Fruit fly (Drosophila melanogaster) Kc167 (cell line): ENCODE results near the gene Mesh1.

Source experiments
- Myc ChIP-seq: fragments of >200 bp; optimal IDR thresholded peaks from 2 replicates; lab custom pipeline; 2017; ENCODE audit warnings: missing external identifiers
- Sin3A ChIP-seq: fragments of >200 bp; optimal IDR thresholded peaks from 2 replicates; lab custom pipeline; 2018; ENCODE audit warnings: missing external identifiers
- h ChIP-seq: fragments of >200 bp; optimal IDR thresholded peaks from 3 replicates; lab custom pipeline; 2018; ENCODE audit warnings: missing external identifiers
- insv ChIP-seq: fragments of >200 bp; optimal IDR thresholded peaks from 3 replicates; lab custom pipeline; 2018; ENCODE audit warnings: missing external identifiers
- psq ChIP-seq: fragments of >200 bp; optimal IDR thresholded peaks from 2 replicates; lab custom pipeline; 2017; ENCODE audit warnings: missing external identifiers
- ttk ChIP-seq: sonication (Bioruptor generic); optimal IDR thresholded peaks from 2 replicates; lab custom pipeline; 2017; ENCODE audit warnings: missing external identifiers

DNA sequence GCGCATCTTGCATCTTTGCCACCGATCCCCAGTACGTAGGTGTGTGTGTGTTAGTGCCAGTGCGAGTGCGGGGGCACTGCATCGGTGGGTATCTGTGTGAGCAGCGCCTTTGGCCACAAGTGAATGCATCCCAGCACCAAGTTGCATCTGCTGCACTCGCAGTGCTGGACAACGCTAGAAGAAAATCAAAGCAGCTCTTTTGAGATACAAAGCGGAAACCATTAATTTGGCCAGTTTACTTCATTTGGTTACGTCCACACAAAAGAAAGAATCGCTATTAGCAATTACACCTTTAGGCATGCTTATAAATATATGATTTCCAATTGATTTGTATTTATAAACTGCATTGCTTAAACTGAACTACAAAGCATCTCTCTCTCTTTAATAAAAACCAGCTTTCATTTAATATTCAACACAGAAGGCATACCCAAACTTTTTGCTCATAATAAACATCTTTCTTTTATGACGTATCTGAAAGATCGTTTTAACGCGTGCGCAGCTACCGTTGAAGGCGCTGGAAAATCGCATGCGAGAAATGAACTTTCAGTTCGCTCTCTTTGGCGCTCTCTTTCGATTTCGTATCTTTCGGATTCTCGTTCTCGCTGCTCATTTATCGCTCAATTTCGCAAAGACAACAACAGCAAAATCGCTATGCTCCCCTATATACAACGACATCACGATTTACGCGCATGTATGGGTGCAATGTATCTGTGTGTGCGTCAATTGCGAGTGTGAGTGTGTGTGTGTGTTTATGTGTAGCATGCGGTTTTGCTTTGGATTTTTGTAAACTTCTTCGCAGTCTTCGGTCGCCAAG is 4.1 kb upstream of the Mesh1 start:
- no peak for TF ChIP-seq psq
- TF ChIP-seq h (lab: Kevin White, UChicago) = no peak
- TF ChIP-seq insv (lab: Kevin White, UChicago) = no peak
- no peak for TF ChIP-seq Sin3A (lab: Kevin White, UChicago)
- no peak for TF ChIP-seq ttk (lab: Kevin White, UChicago)
- TF ChIP-seq Myc (lab: Kevin White, UChicago) = no peak
